Worm (Caenorhabditis elegans) whole organism, L3 larva: ENCODE measurements around the gene sgn-1.

Experiments used
- R02D3.7 ChIP-seq: fragments of 150-350 bp; optimal IDR thresholded peaks from 2 replicates; lab custom pipeline; 2014; ENCODE audit warnings: missing biosample characterization, missing genetic modification characterization
- ZK546.5 ChIP-seq: sonication (generic microtip); optimal IDR thresholded peaks from 2 replicates; lab custom pipeline; 2017; ENCODE audit warnings: missing biosample characterization, missing genetic modification characterization
- aly-2 ChIP-seq: fragments of 150-350 bp; optimal IDR thresholded peaks from 2 replicates; lab custom pipeline; 2014; ENCODE audit warnings: missing biosample characterization, missing genetic modification characterization
- ama-1 ChIP-seq: fragments of 150-350 bp; optimal IDR thresholded peaks from 2 replicates; lab custom pipeline; 2018
- ceh-16 ChIP-seq: sonication (generic microtip); optimal IDR thresholded peaks from 2 replicates; lab custom pipeline; 2017; ENCODE audit warnings: missing biosample characterization, missing genetic modification characterization
- ceh-28 ChIP-seq: fragments of 150-350 bp; optimal IDR thresholded peaks from 2 replicates; lab custom pipeline; 2014; ENCODE audit warnings: missing biosample characterization, missing genetic modification reagents, missing genetic modification characterization
- ceh-82 ChIP-seq: fragments of 150-350 bp; optimal IDR thresholded peaks from 2 replicates; lab custom pipeline; 2014; ENCODE audit warnings: missing biosample characterization, missing genetic modification characterization
- ceh-9 ChIP-seq: sonication (generic microtip); optimal IDR thresholded peaks from 2 replicates; lab custom pipeline; 2018; ENCODE audit warnings: missing biosample characterization, missing genetic modification characterization
- daf-12 ChIP-seq: fragments of 150-350 bp; optimal IDR thresholded peaks from 2 replicates; lab custom pipeline; 2014; ENCODE audit warnings: missing biosample characterization, missing genetic modification reagents, missing genetic modification characterization
- egl-27 ChIP-seq: sonication (generic microtip); optimal IDR thresholded peaks from 4 replicates; lab custom pipeline; 2017; ENCODE audit warnings: missing biosample characterization, missing genetic modification reagents, missing genetic modification characterization
- egl-5 ChIP-seq: fragments of 150-350 bp; optimal IDR thresholded peaks from 2 replicates; lab custom pipeline; 2017; ENCODE audit warnings: missing biosample characterization, missing genetic modification reagents, missing genetic modification characterization, inconsistent platforms
- elt-1 ChIP-seq: fragments of 150-350 bp; optimal IDR thresholded peaks from 2 replicates; lab custom pipeline; 2014; ENCODE audit warnings: missing biosample characterization, missing genetic modification characterization
- elt-2 ChIP-seq: sonication (generic microtip); optimal IDR thresholded peaks from 2 replicates; lab custom pipeline; 2016; ENCODE audit warnings: missing genetic modification reagents, mild to moderate bottlenecking, missing genetic modification characterization, missing compliant biosample characterization
- elt-3 ChIP-seq, 3 experiments: fragments of 150-350 bp in 1 of 3; sonication (generic microtip) in 2 of 3; optimal IDR thresholded peaks; 2 replicates in 2 of 3; 4 replicates in 1 of 3; lab custom pipeline; 2014 to 2017; ENCODE audit warnings: missing biosample characterization in 3 of 3, missing genetic modification characterization in 3 of 3
- eor-1 ChIP-seq, 2 experiments: fragments of 150-350 bp; optimal IDR thresholded peaks; 2 replicates each; lab custom pipeline; 2014 to 2018; ENCODE audit warnings: missing biosample characterization in 2 of 2, missing genetic modification characterization in 2 of 2
- fkh-10 ChIP-seq: sonication (generic microtip); optimal IDR thresholded peaks from 2 replicates; lab custom pipeline; 2017; ENCODE audit warnings: missing biosample characterization, missing genetic modification reagents, missing genetic modification characterization
- fkh-2 ChIP-seq: fragments of 150-350 bp; optimal IDR thresholded peaks from 2 replicates; lab custom pipeline; 2014; ENCODE audit warnings: missing biosample characterization, missing genetic modification reagents, missing genetic modification characterization
- fos-1 ChIP-seq: fragments of 150-350 bp; optimal IDR thresholded peaks from 2 replicates; lab custom pipeline; 2014; ENCODE audit warnings: missing biosample characterization, missing genetic modification characterization
- hmg-11 ChIP-seq: sonication (generic microtip); optimal IDR thresholded peaks from 2 replicates; lab custom pipeline; 2016; ENCODE audit warnings: missing genetic modification characterization, missing compliant biosample characterization
- jun-1 ChIP-seq: fragments of 150-350 bp; optimal IDR thresholded peaks from 2 replicates; lab custom pipeline; 2014; ENCODE audit warnings: missing biosample characterization, missing genetic modification reagents, missing genetic modification characterization
- lin-15B ChIP-seq: fragments of 150-350 bp; optimal IDR thresholded peaks from 2 replicates; lab custom pipeline; 2014; ENCODE audit warnings: missing biosample characterization, missing genetic modification characterization
- lin-39 ChIP-seq: fragments of 150-350 bp; optimal IDR thresholded peaks from 2 replicates; lab custom pipeline; 2018; ENCODE audit warnings: missing biosample characterization, missing genetic modification reagents, missing genetic modification characterization
- lsy-12 ChIP-seq: sonication (generic microtip); optimal IDR thresholded peaks from 2 replicates; lab custom pipeline; 2016; ENCODE audit warnings: mild to moderate bottlenecking, missing genetic modification characterization, missing compliant biosample characterization
- mdl-1 ChIP-seq: fragments of 150-350 bp; optimal IDR thresholded peaks from 2 replicates; lab custom pipeline; 2014; ENCODE audit warnings: missing biosample characterization, missing genetic modification characterization
- nfya-1 ChIP-seq: sonication (generic microtip); optimal IDR thresholded peaks from 2 replicates; lab custom pipeline; 2017; ENCODE audit warnings: missing genetic modification characterization, mild to moderate bottlenecking, missing compliant biosample characterization, antibody characterized with exemption, moderate library complexity; ENCODE audit not compliant: insufficient read depth
- nhr-11 ChIP-seq: fragments of 150-350 bp; optimal IDR thresholded peaks from 2 replicates; lab custom pipeline; 2014; ENCODE audit warnings: missing biosample characterization, missing genetic modification characterization
- nhr-12 ChIP-seq: fragments of 150-350 bp; optimal IDR thresholded peaks from 2 replicates; lab custom pipeline; 2014; ENCODE audit warnings: missing biosample characterization, missing genetic modification characterization
- nhr-23 ChIP-seq: fragments of 150-350 bp; optimal IDR thresholded peaks from 2 replicates; lab custom pipeline; 2014; ENCODE audit warnings: missing biosample characterization, missing genetic modification reagents, missing genetic modification characterization
- nhr-237 ChIP-seq: fragments of 150-350 bp; optimal IDR thresholded peaks from 2 replicates; lab custom pipeline; 2014; ENCODE audit warnings: missing biosample characterization, missing genetic modification characterization
- nhr-25 ChIP-seq: sonication (generic microtip); optimal IDR thresholded peaks from 2 replicates; lab custom pipeline; 2017; ENCODE audit warnings: missing biosample characterization, missing genetic modification characterization
- nhr-28 ChIP-seq: fragments of 150-350 bp; optimal IDR thresholded peaks from 2 replicates; lab custom pipeline; 2014; ENCODE audit warnings: missing biosample characterization, missing genetic modification characterization
- nhr-43 ChIP-seq: sonication (generic microtip); optimal IDR thresholded peaks from 2 replicates; lab custom pipeline; 2016; ENCODE audit warnings: mild to moderate bottlenecking, missing genetic modification characterization, missing compliant biosample characterization; ENCODE audit not compliant: poor library complexity, severe bottlenecking
- nhr-67 ChIP-seq: fragments of 150-350 bp; optimal IDR thresholded peaks from 2 replicates; lab custom pipeline; 2014; ENCODE audit warnings: missing biosample characterization, missing genetic modification characterization
- nhr-76 ChIP-seq: fragments of 150-350 bp; sonication (generic microtip); optimal IDR thresholded peaks from 5 replicates; lab custom pipeline; 2014; ENCODE audit warnings: missing biosample characterization, missing genetic modification characterization
- nhr-77 ChIP-seq: fragments of 150-350 bp; optimal IDR thresholded peaks from 2 replicates; lab custom pipeline; 2014; ENCODE audit warnings: missing biosample characterization, missing genetic modification characterization
- pha-4 ChIP-seq: fragments of 150-350 bp; optimal IDR thresholded peaks from 2 replicates; lab custom pipeline; 2014; ENCODE audit warnings: missing biosample characterization, missing genetic modification reagents, missing genetic modification characterization
- pqm-1 ChIP-seq: fragments of 150-350 bp; optimal IDR thresholded peaks from 2 replicates; lab custom pipeline; 2017; ENCODE audit warnings: missing biosample characterization, missing genetic modification characterization, inconsistent platforms
- sea-2 ChIP-seq: fragments of 150-350 bp; sonication (generic microtip); optimal IDR thresholded peaks from 4 replicates; lab custom pipeline; 2014; ENCODE audit warnings: missing biosample characterization, missing genetic modification reagents, missing genetic modification characterization
- skn-1 ChIP-seq: fragments of 150-350 bp; optimal IDR thresholded peaks from 2 replicates; lab custom pipeline; 2014; ENCODE audit warnings: missing biosample characterization, missing genetic modification characterization
- snpc-4 ChIP-seq: fragments of 150-350 bp; optimal IDR thresholded peaks from 2 replicates; lab custom pipeline; 2014; ENCODE audit warnings: missing biosample characterization, missing genetic modification characterization
- tbx-2 ChIP-seq: sonication (generic microtip); optimal IDR thresholded peaks from 2 replicates; lab custom pipeline; 2016; ENCODE audit warnings: mild to moderate bottlenecking, missing genetic modification characterization, missing compliant biosample characterization
- unc-39 ChIP-seq: sonication (generic microtip); optimal IDR thresholded peaks from 4 replicates; lab custom pipeline; 2017; ENCODE audit warnings: missing biosample characterization, missing genetic modification characterization
- unc-62 ChIP-seq: fragments of 150-350 bp; sonication (generic microtip); optimal IDR thresholded peaks from 4 replicates; lab custom pipeline; 2014; ENCODE audit warnings: missing biosample characterization, missing genetic modification reagents, missing genetic modification characterization
- zag-1 ChIP-seq: fragments of 150-350 bp; optimal IDR thresholded peaks from 2 replicates; lab custom pipeline; 2014; ENCODE audit warnings: missing biosample characterization, missing genetic modification characterization
- ztf-11 ChIP-seq: fragments of 150-350 bp; optimal IDR thresholded peaks from 2 replicates; lab custom pipeline; 2014; ENCODE audit warnings: missing biosample characterization, missing genetic modification characterization
- ztf-4 ChIP-seq: fragments of 150-350 bp; optimal IDR thresholded peaks from 2 replicates; lab custom pipeline; 2014; ENCODE audit warnings: missing biosample characterization, missing genetic modification characterization

Gene sgn-1

ce11 chrII:8745449-8746297, 37.8 kb downstream of the sgn-1 start:
- TF ChIP-seq daf-12 (tag; lab: Kevin White, UChicago) (no peak), fkh-10 (GFP tag; lab: Kevin White, UChicago) (no peak), nhr-25 (tag; lab: Kevin White, UChicago) (peak; percentile 6), ZK546.5 (tag; lab: Kevin White, UChicago) (no peak), unc-39 (no peak), nhr-43 (peak; percentile 72), ztf-4 (tag; lab: Kevin White, UChicago) (no peak), egl-5 (tag; lab: Kevin White, UChicago) (no peak), pha-4 (tag; lab: Kevin White, UChicago) (peak; percentile 58), lin-15B (no peak), ceh-9 (no peak), fos-1 (tag; lab: Kevin White, UChicago) (no peak), aly-2 (tag; lab: Kevin White, UChicago) (no peak), tbx-2 (tag; lab: Kevin White, UChicago) (no peak), nhr-11 (tag; lab: Kevin White, UChicago) (no peak), skn-1 (tag; lab: Kevin White, UChicago) (no peak), ama-1 (lab: Kevin White, UChicago) (peak; percentile 97), sea-2 (GFP tag; lab: Kevin White, UChicago) (no peak)

DNA sequence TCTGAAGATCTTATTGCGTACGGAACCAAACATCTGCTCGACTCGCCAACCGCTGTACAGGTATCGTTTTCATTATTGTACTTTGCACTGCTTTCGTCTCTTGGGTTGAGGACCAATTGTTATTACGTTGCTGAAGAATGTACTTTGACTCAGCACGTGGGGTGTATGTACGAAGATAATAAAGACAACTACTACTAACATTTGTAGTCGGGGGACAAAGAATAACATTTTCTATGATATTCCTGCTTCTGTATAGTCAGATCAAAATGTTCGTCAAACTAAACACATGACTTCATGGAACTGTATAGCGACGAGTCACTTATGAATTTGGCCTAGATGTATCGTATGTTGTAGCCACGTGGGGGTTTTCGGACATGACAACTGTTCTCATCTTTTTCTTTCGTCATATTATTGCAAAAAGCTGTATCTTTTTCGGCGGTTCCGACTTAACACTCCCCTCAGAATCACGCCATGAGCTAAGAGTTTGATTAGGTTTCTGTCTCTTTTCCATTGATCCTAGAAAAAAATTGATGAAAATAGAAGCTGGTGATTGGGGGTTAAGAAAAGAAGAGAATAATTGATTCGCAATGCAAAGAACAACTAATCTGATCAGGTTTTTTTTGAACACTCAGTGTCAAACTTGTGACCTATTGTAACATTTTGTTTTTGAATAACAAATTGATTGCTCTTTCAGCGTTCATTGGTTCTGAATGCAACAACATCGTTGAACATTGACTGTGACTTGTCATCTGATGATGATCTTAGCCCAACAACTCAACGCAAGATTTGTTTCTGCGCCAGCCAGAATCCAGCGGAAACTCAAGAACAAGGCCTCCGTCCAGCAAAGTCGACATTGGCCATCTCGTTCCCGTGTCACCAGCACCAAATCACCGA, 38.7 kb downstream of the sgn-1 start:
- TF ChIP-seq lin-15B (no peak), ceh-28 (tag; lab: Kevin White, UChicago) (no peak), aly-2 (tag; lab: Kevin White, UChicago) (no peak), ama-1 (lab: Kevin White, UChicago) (peak; percentile 96), R02D3.7 (tag; lab: Kevin White, UChicago) (no peak), unc-62 (GFP tag; lab: Kevin White, UChicago) (no peak), ztf-4 (tag; lab: Kevin White, UChicago) (peak; percentile 4), lin-39 (peak; percentile 47), nfya-1 (peak; percentile 37), ceh-16 (tag; lab: Kevin White, UChicago) (no peak), elt-2 (tag; lab: Kevin White, UChicago) (peak; percentile 24), elt-1 (tag; lab: Kevin White, UChicago) (no peak), tbx-2 (tag; lab: Kevin White, UChicago) (no peak), lsy-12 (tag; lab: Kevin White, UChicago) (no peak), pha-4 (tag; lab: Kevin White, UChicago) (peak; percentile 41), sea-2 (GFP tag; lab: Kevin White, UChicago) (no peak), mdl-1 (tag; lab: Kevin White, UChicago) (peak; percentile 14), nhr-43 (peak; percentile 36), eor-1 (tag; optimal IDR thresholded peaks at IDR 0.05; lab: Kevin White, UChicago) (no peak), nhr-25 (tag; lab: Kevin White, UChicago) (peak; percentile 85), daf-12 (tag; lab: Kevin White, UChicago) (no peak), egl-5 (tag; lab: Kevin White, UChicago) (no peak), nhr-28 (tag; lab: Kevin White, UChicago) (no peak), nhr-77 (no peak), egl-27 (tag; lab: Kevin White, UChicago) (no peak), ceh-82 (tag; lab: Kevin White, UChicago) (no peak), fkh-2 (tag; lab: Kevin White, UChicago) (no peak), nhr-237 (no peak), elt-3 (tag; optimal IDR thresholded peaks at IDR 0.05; lab: Kevin White, UChicago) (no peak), nhr-67 (tag; lab: Kevin White, UChicago) (no peak), ztf-11 (tag; lab: Kevin White, UChicago) (no peak), hmg-11 (tag; lab: Kevin White, UChicago) (no peak), nhr-23 (peak; percentile 67), fkh-10 (GFP tag; lab: Kevin White, UChicago) (no peak), fos-1 (tag; lab: Kevin White, UChicago) (no peak), nhr-11 (tag; lab: Kevin White, UChicago) (no peak), nhr-12 (tag; lab: Kevin White, UChicago) (no peak), ZK546.5 (tag; lab: Kevin White, UChicago) (no peak), jun-1 (peak; percentile 20), nhr-76 (tag; lab: Kevin White, UChicago) (no peak), skn-1 (tag; lab: Kevin White, UChicago) (no peak), pqm-1 (peak; percentile 3), ceh-9 (no peak), snpc-4 (tag; lab: Kevin White, UChicago) (no peak), zag-1 (tag; lab: Kevin White, UChicago) (no peak)
